Worm (Caenorhabditis elegans) whole organism, mixed stage, embryonic: Measurements from ENCODE around the gene C17G10.10.

Source experiments
- bed-3 ChIP-seq: fragments of 200-800 bp; sonication (Bioruptor generic); optimal IDR thresholded peaks from 3 replicates; lab custom pipeline; 2018; ENCODE audit warnings: mild to moderate bottlenecking, missing genetic modification characterization, moderate library complexity, missing compliant biosample characterization
- blmp-1 ChIP-seq: fragments of 150-350 bp; optimal IDR thresholded peaks from 2 replicates; lab custom pipeline; 2014; ENCODE audit warnings: missing biosample characterization, missing genetic modification characterization
- ceh-39 ChIP-seq: fragments of 150-350 bp; optimal IDR thresholded peaks from 2 replicates; lab custom pipeline; 2014; ENCODE audit warnings: missing biosample characterization, missing genetic modification characterization
- ces-1 ChIP-seq: fragments of 150-350 bp; optimal IDR thresholded peaks from 2 replicates; lab custom pipeline; 2014; ENCODE audit warnings: missing biosample characterization, missing genetic modification reagents, missing genetic modification characterization
- cnd-1 ChIP-seq: fragments of 200-800 bp; sonication (Bioruptor generic); optimal IDR thresholded peaks from 2 replicates; lab custom pipeline; 2018; ENCODE audit warnings: mild to moderate bottlenecking, missing genetic modification characterization, missing compliant biosample characterization
- elt-3 ChIP-seq: fragments of 150-350 bp; optimal IDR thresholded peaks from 2 replicates; lab custom pipeline; 2014; ENCODE audit warnings: missing biosample characterization, missing genetic modification characterization
- lsy-2 ChIP-seq: fragments of 150-350 bp; optimal IDR thresholded peaks from 2 replicates; lab custom pipeline; 2014; ENCODE audit warnings: missing biosample characterization, missing genetic modification characterization
- nhr-12 ChIP-seq: fragments of 150-350 bp; optimal IDR thresholded peaks from 2 replicates; lab custom pipeline; 2014; ENCODE audit warnings: missing biosample characterization, missing genetic modification characterization
- nhr-237 ChIP-seq: fragments of 150-350 bp; optimal IDR thresholded peaks from 2 replicates; lab custom pipeline; 2014; ENCODE audit warnings: missing biosample characterization, missing genetic modification characterization
- nhr-76 ChIP-seq: sonication (generic microtip); optimal IDR thresholded peaks from 2 replicates; lab custom pipeline; 2017; ENCODE audit warnings: missing biosample characterization, missing genetic modification characterization
- pha-4 ChIP-seq: fragments of 150-350 bp; optimal IDR thresholded peaks from 2 replicates; lab custom pipeline; 2018; ENCODE audit warnings: missing biosample characterization, missing genetic modification reagents, missing genetic modification characterization
- snpc-4 ChIP-seq: fragments of 150-350 bp; optimal IDR thresholded peaks from 2 replicates; lab custom pipeline; 2014; ENCODE audit warnings: missing biosample characterization, missing genetic modification characterization
- sptf-1 ChIP-seq: sonication (generic microtip); optimal IDR thresholded peaks from 2 replicates; lab custom pipeline; 2017; ENCODE audit warnings: mild to moderate bottlenecking, missing genetic modification characterization, moderate library complexity, missing compliant biosample characterization
- unc-62 ChIP-seq: fragments of 150-350 bp; optimal IDR thresholded peaks from 2 replicates; lab custom pipeline; 2014; ENCODE audit warnings: missing biosample characterization, missing genetic modification reagents, missing genetic modification characterization

ce11 chrII:5551517-5551916 lies 47.7 kb downstream of the C17G10.10 start, which contains the start of gene C17C3.5:
- TF ChIP-seq nhr-76 (tag; lab: Kevin White, UChicago) (no peak), cnd-1 (tag; lab: Kevin White, UChicago) (no peak), unc-62 (GFP tag; lab: Kevin White, UChicago) (no peak), snpc-4 (tag; lab: Kevin White, UChicago) (no peak), blmp-1 (tag; lab: Kevin White, UChicago) (no peak), nhr-12 (no peak), ceh-39 (tag; lab: Kevin White, UChicago) (no peak), elt-3 (tag; lab: Kevin White, UChicago) (no peak), lsy-2 (tag; lab: Kevin White, UChicago) (no peak), ces-1 (no peak), sptf-1 (no peak), nhr-237 (tag; lab: Kevin White, UChicago) (no peak), bed-3 (no peak), pha-4 (tag; lab: Kevin White, UChicago) (no peak)
